Worm (Caenorhabditis elegans): ENCODE data around the gene cyk-3.

ce11 chrIII:6006453-6006852 is 13.5 kb upstream of the cyk-3 start:
- TF ChIP-seq tra-4 (tag; optimal IDR thresholded peaks at IDR 0.05) (no peak), ama-1 (optimal IDR thresholded peaks at IDR 0.05) (no peak), tbx-37 (GFP tag; conservative IDR thresholded peaks at IDR 0.05) (no peak), B0310.2 (tag; optimal IDR thresholded peaks at IDR 0.05) (no peak), tbx-11 (GFP tag; IDR thresholded peaks at IDR 0.05) (no peak), ets-7 (tag; optimal IDR thresholded peaks at IDR 0.05) (no peak), ceh-13 (GFP tag; optimal IDR thresholded peaks at IDR 0.05) (no peak), sea-1 (GFP tag; conservative IDR thresholded peaks at IDR 0.05) (no peak), hnd-1 (tag; optimal IDR thresholded peaks at IDR 0.05) (no peak), pes-1 (GFP tag; IDR thresholded peaks at IDR 0.05) (no peak), hmg-4 (GFP tag; optimal IDR thresholded peaks at IDR 0.05) (no peak), flt-1 (GFP tag; IDR thresholded peaks at IDR 0.05) (no peak)

All from whole organism, early embryonic.